Fruit fly (Drosophila melanogaster) whole organism, embryonic: ENCODE results near the gene CG6481.

Experiments used
- BEAF-32 ChIP-seq: fragments of 200-800 bp; sonication (Bioruptor generic); optimal IDR thresholded peaks from 3 replicates; lab custom pipeline; 2017; ENCODE audit warnings: missing biosample characterization, missing genetic modification characterization, mild to moderate bottlenecking, moderate library complexity, missing genetic modification reagents
- BtbVII ChIP-seq: fragments of 200-800 bp; sonication (Bioruptor generic); optimal IDR thresholded peaks from 3 replicates; lab custom pipeline; 2017; ENCODE audit warnings: missing biosample characterization, mild to moderate bottlenecking, missing genetic modification characterization
- C15 ChIP-seq: fragments of 200-800 bp; sonication (Bioruptor generic); IDR thresholded peaks from 3 replicates; pipeline ENCODE4 v1.3.6; 2022; ENCODE audit warnings: missing biosample characterization, missing genetic modification characterization
- CG1024 ChIP-seq: fragments of 200-800 bp; sonication (Bioruptor generic); IDR thresholded peaks from 2 replicates; pipeline ENCODE4 v1.3.6; 2022; ENCODE audit warnings: missing biosample characterization, missing genetic modification characterization
- CG11247 ChIP-seq: fragments of 200-800 bp; sonication (Bioruptor generic); IDR thresholded peaks from 2 replicates; pipeline ENCODE4 v1.3.6; 2022; ENCODE audit warnings: missing biosample characterization, missing genetic modification characterization
- CG11504 ChIP-seq: fragments of 200-800 bp; sonication (Bioruptor generic); optimal IDR thresholded peaks from 3 replicates; lab custom pipeline; 2019; ENCODE audit warnings: missing biosample characterization, mild to moderate bottlenecking, missing genetic modification characterization, moderate library complexity
- CG11695 ChIP-seq: fragments of 200-800 bp; sonication (Bioruptor generic); IDR thresholded peaks from 3 replicates; pipeline ENCODE4 v1.3.6; 2022; ENCODE audit warnings: missing biosample characterization, missing genetic modification characterization
- CG14710 ChIP-seq: fragments of 200-800 bp; sonication (Bioruptor generic); optimal IDR thresholded peaks from 3 replicates; lab custom pipeline; 2019; ENCODE audit warnings: missing biosample characterization, mild to moderate bottlenecking, missing genetic modification characterization, moderate library complexity
- CG15011 ChIP-seq: fragments of 200-800 bp; sonication (Bioruptor generic); optimal IDR thresholded peaks from 3 replicates; lab custom pipeline; 2018; ENCODE audit warnings: missing biosample characterization, mild to moderate bottlenecking, missing genetic modification characterization
- CG15269 ChIP-seq: fragments of 200-800 bp; sonication (Bioruptor generic); optimal IDR thresholded peaks from 2 replicates; lab custom pipeline; 2018; ENCODE audit warnings: missing biosample characterization, mild to moderate bottlenecking, missing genetic modification characterization, moderate library complexity
- CG1602 ChIP-seq: fragments of 200-800 bp; sonication (Bioruptor generic); optimal IDR thresholded peaks from 3 replicates; lab custom pipeline; 2016; ENCODE audit warnings: missing biosample characterization, missing genetic modification characterization
- CG17328 ChIP-seq: fragments of 200-800 bp; sonication (Bioruptor generic); IDR thresholded peaks from 2 replicates; pipeline ENCODE4 v1.3.6; 2022; ENCODE audit warnings: missing biosample characterization, missing genetic modification characterization
- CG17361 ChIP-seq: fragments of 200-800 bp; sonication (Bioruptor generic); IDR thresholded peaks from 3 replicates; pipeline ENCODE4 v1.3.6; 2022; ENCODE audit warnings: missing biosample characterization, missing genetic modification characterization
- CG18476 ChIP-seq: fragments of 200-800 bp; sonication (Bioruptor generic); optimal IDR thresholded peaks from 2 replicates; lab custom pipeline; 2016; ENCODE audit warnings: missing biosample characterization, mild to moderate bottlenecking, missing genetic modification characterization
- CG4360 ChIP-seq: fragments of 200-800 bp; sonication (Bioruptor generic); IDR thresholded peaks from 2 replicates; pipeline ENCODE4 v1.3.6; 2022; ENCODE audit warnings: missing biosample characterization, missing genetic modification characterization
- CG5180 ChIP-seq: fragments of 200-800 bp; sonication (Bioruptor generic); optimal IDR thresholded peaks from 3 replicates; lab custom pipeline; 2017; ENCODE audit warnings: missing biosample characterization, missing genetic modification characterization, mild to moderate bottlenecking, moderate library complexity, missing genetic modification reagents
- CG8281 ChIP-seq: fragments of 200-800 bp; sonication (Bioruptor generic); optimal IDR thresholded peaks from 2 replicates; lab custom pipeline; 2018; ENCODE audit warnings: missing biosample characterization, mild to moderate bottlenecking, missing genetic modification characterization, moderate library complexity
- CG8290 ChIP-seq, 3 experiments: fragments of 200-800 bp; sonication (Bioruptor generic); optimal IDR thresholded peaks; 2 replicates each; lab custom pipeline; 2016 to 2019; ENCODE audit warnings: missing biosample characterization in 3 of 3, missing genetic modification characterization in 3 of 3, mild to moderate bottlenecking in 2 of 3, moderate library complexity in 1 of 3
- CHES-1-like ChIP-seq: fragments of 200-800 bp; sonication (Bioruptor generic); optimal IDR thresholded peaks from 2 replicates; lab custom pipeline; 2016; ENCODE audit warnings: missing biosample characterization, missing genetic modification characterization
- Ets65A ChIP-seq: fragments of 200-800 bp; sonication (Bioruptor generic); peaks from one replicate; lab custom pipeline; 2016; ENCODE audit warnings: missing biosample characterization, missing genetic modification characterization
- Gug ChIP-seq: fragments of 200-800 bp; sonication (Bioruptor generic); IDR thresholded peaks from 4 replicates; pipeline ENCODE4 v1.3.6; 2022; ENCODE audit warnings: missing biosample characterization, missing genetic modification characterization
- H2.0 ChIP-seq: fragments of 200-800 bp; sonication (Bioruptor generic); IDR thresholded peaks from 2 replicates; pipeline ENCODE4 v1.3.6; 2022; ENCODE audit warnings: missing biosample characterization, missing genetic modification characterization
- HmgZ ChIP-seq: fragments of 200-800 bp; sonication (Bioruptor generic); optimal IDR thresholded peaks from 2 replicates; lab custom pipeline; 2018; ENCODE audit warnings: missing biosample characterization, mild to moderate bottlenecking, missing genetic modification characterization
- Med ChIP-seq: fragments of 200-800 bp; sonication (Bioruptor generic); peaks from one replicate; lab custom pipeline; 2016; ENCODE audit warnings: missing biosample characterization, missing genetic modification characterization, mild to moderate bottlenecking, inconsistent platforms, moderate library complexity
- Poxn ChIP-seq: fragments of 200-800 bp; sonication (Bioruptor generic); IDR thresholded peaks from 2 replicates; pipeline ENCODE4 v1.3.6; 2022; ENCODE audit warnings: missing biosample characterization, missing genetic modification characterization
- Rx ChIP-seq: fragments of 200-800 bp; sonication (Bioruptor generic); IDR thresholded peaks from 2 replicates; pipeline ENCODE4 v1.3.6; 2022; ENCODE audit warnings: missing biosample characterization, missing genetic modification characterization
- Stat92E ChIP-seq, 3 experiments: fragments of >200 bp in 2 of 3; fragments of 200-800 bp in 1 of 3; sonication (Bioruptor generic) in 1 of 3; optimal IDR thresholded peaks; 2 replicates each; lab custom pipeline; 2017 to 2019; ENCODE audit warnings: missing biosample characterization in 3 of 3, missing genetic modification characterization in 3 of 3, mild to moderate bottlenecking in 1 of 3, moderate library complexity in 1 of 3
- ase ChIP-seq: fragments of 200-800 bp; sonication (Bioruptor generic); IDR thresholded peaks from 3 replicates; pipeline ENCODE4 v1.3.6; 2022; ENCODE audit warnings: missing biosample characterization, missing genetic modification characterization
- ash1 ChIP-seq: fragments of 200-800 bp; sonication (Bioruptor generic); optimal IDR thresholded peaks from 2 replicates; lab custom pipeline; 2018; ENCODE audit warnings: missing biosample characterization, mild to moderate bottlenecking, missing genetic modification characterization
- br ChIP-seq: fragments of >200 bp; optimal IDR thresholded peaks from 2 replicates; lab custom pipeline; 2017
- chm ChIP-seq: fragments of 200-800 bp; sonication (Bioruptor generic); IDR thresholded peaks from 2 replicates; pipeline ENCODE4 v1.3.6; 2022; ENCODE audit warnings: missing biosample characterization, missing genetic modification characterization
- gro ChIP-seq: fragments of 200-800 bp; sonication (Bioruptor generic); optimal IDR thresholded peaks from 2 replicates; lab custom pipeline; 2016; ENCODE audit warnings: missing biosample characterization, missing genetic modification characterization
- hkb ChIP-seq, 2 experiments: fragments of 200-800 bp in 1 of 2; fragments of >200 bp in 1 of 2; sonication (Bioruptor generic) in 1 of 2; IDR thresholded peaks in 1 of 2; optimal IDR thresholded peaks in 1 of 2; 2 replicates each; pipeline versions ENCODE4 v1.3.6 to Lab custom; 2017 to 2022; ENCODE audit warnings: missing biosample characterization in 1 of 2, missing genetic modification characterization in 1 of 2
- inv ChIP-seq: fragments of 200-800 bp; sonication (Bioruptor generic); IDR thresholded peaks from 2 replicates; pipeline ENCODE4 v1.3.6; 2022; ENCODE audit warnings: missing biosample characterization, missing genetic modification characterization; ENCODE audit not compliant: partially characterized antibody
- klu ChIP-seq: fragments of 200-800 bp; sonication (Bioruptor generic); IDR thresholded peaks from 2 replicates; pipeline ENCODE4 v1.3.6; 2022; ENCODE audit warnings: missing biosample characterization, missing genetic modification characterization
- knrl ChIP-seq: fragments of 200-800 bp; sonication (Bioruptor generic); IDR thresholded peaks from 3 replicates; pipeline ENCODE4 v1.3.6; 2022; ENCODE audit warnings: missing biosample characterization, missing genetic modification characterization; ENCODE audit not compliant: partially characterized antibody
- nmo ChIP-seq: fragments of 200-800 bp; sonication (Bioruptor generic); optimal IDR thresholded peaks from 2 replicates; lab custom pipeline; 2018; ENCODE audit warnings: missing biosample characterization, mild to moderate bottlenecking, missing genetic modification characterization, moderate library complexity
- peb ChIP-seq: fragments of 200-800 bp; sonication (Bioruptor generic); IDR thresholded peaks from 2 replicates; pipeline ENCODE4 v1.3.6; 2022; ENCODE audit warnings: missing biosample characterization, missing genetic modification characterization
- pum ChIP-seq: fragments of 200-800 bp; sonication (Bioruptor generic); optimal IDR thresholded peaks from 2 replicates; lab custom pipeline; 2016; ENCODE audit warnings: missing biosample characterization, missing genetic modification characterization
- row ChIP-seq: fragments of 200-800 bp; sonication (Bioruptor generic); IDR thresholded peaks from 3 replicates; pipeline ENCODE4 v1.3.6; 2022; ENCODE audit warnings: missing biosample characterization, missing genetic modification characterization
- run ChIP-seq: fragments of 200-800 bp; sonication (Bioruptor generic); optimal IDR thresholded peaks from 3 replicates; lab custom pipeline; 2018; ENCODE audit warnings: missing biosample characterization, mild to moderate bottlenecking, missing genetic modification characterization
- sens ChIP-seq: fragments of 200-800 bp; sonication (Bioruptor generic); peaks from one replicate; lab custom pipeline; 2016; ENCODE audit warnings: missing biosample characterization, missing genetic modification characterization
- slbo ChIP-seq: fragments of 200-800 bp; sonication (Bioruptor generic); IDR thresholded peaks from 2 replicates; pipeline ENCODE4 v1.3.6; 2022; ENCODE audit warnings: missing biosample characterization, missing genetic modification characterization
- stc ChIP-seq: fragments of 200-800 bp; sonication (Bioruptor generic); IDR thresholded peaks from 2 replicates; pipeline ENCODE4 v1.3.6; 2022; ENCODE audit warnings: missing biosample characterization, missing genetic modification characterization
- stwl ChIP-seq: fragments of 200-800 bp; sonication (Bioruptor generic); optimal IDR thresholded peaks from 3 replicates; lab custom pipeline; 2018; ENCODE audit warnings: missing biosample characterization, mild to moderate bottlenecking, missing genetic modification characterization, moderate library complexity
- toy ChIP-seq: fragments of 200-800 bp; sonication (Bioruptor generic); IDR thresholded peaks from 2 replicates; pipeline ENCODE4 v1.3.6; 2022; ENCODE audit warnings: missing biosample characterization, missing genetic modification characterization

The CG6481 gene

dm6 chrX:18523146-18523812 lies 1.0 kb upstream of the CG6481 start (continued):
- TF ChIP-seq CG17361 (GFP tag; lab: Robert Waterston, UW) (peak; percentile 28; the same call in 1 of the 3 replicates), BEAF-32 (GFP tag; lab: Kevin White, UChicago) (no peak), klu (GFP tag; lab: Robert Waterston, UW) (no peak), peb (GFP tag; lab: Robert Waterston, UW) (no peak), H2.0 (GFP tag; lab: Robert Waterston, UW) (no peak), CG4360 (GFP tag; lab: Robert Waterston, UW) (no peak), CG1602 (GFP tag; lab: Kevin White, UChicago) (no peak)

DNA sequence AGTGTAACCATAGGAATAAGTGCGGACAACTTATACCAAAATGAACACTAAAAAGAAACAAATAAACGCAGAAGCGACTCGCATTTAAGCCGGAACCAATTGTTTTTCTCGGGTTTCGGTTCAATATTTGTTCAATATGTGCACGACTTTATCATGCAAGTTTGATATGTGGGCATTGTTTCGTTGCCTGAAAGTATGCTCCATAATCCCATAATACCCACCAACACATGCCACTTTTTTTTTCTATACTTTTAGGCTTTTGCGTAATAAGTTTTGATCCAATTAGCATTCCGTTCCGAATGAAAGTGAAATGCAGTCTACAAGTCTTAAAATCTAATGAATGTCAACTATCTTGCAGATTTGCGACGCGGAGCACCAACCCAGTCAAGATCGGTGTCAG lies 1.9 kb downstream of the CG6481 start:
- TF ChIP-seq HmgZ (tag; lab: Kevin White, UChicago) (no peak), CG8281 (tag; lab: Kevin White, UChicago) (peak; percentile 61), toy (GFP tag; lab: Robert Waterston, UW) (no peak), Med (peak; percentile 37), Stat92E (GFP tag; optimal IDR thresholded peaks at IDR 0.05; lab: Kevin White, UChicago) (no peak), CG5180 (GFP tag; lab: Kevin White, UChicago) (peak; percentile 94), knrl (GFP tag; lab: Robert Waterston, UW) (no peak), Rx (no peak), br (lab: Kevin White, UChicago) (no peak)

DNA sequence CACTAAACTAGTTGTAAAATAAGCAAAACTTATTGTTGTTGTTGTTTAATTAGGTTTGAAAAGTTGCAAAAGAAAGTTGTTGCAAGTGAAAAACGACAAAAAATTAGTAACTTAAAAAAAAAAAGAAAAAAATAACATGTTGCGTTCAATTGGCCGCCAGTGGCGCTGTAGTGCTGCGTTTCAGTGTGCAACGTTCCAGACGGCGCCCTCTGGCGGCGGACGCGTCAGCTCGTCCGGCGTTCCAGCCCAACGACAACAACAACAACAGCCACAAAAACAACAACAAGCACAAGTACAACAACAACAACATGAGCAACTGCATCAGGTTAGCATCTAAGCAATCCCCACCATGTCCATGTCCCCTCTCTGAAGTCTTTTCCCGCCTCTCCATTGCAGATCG lies 4.8 kb downstream of the CG6481 start:
- no peak for TF ChIP-seq Gug (GFP tag; lab: Robert Waterston, UW)
- peak; percentile 86 for TF ChIP-seq Ets65A (GFP tag; lab: Kevin White, UChicago)
- no peak for TF ChIP-seq CG18476
- TF ChIP-seq CG11504 (tag; lab: Kevin White, UChicago): peak; percentile 65
- no peak; the same call in 1 of the 2 replicates for TF ChIP-seq CG11247
- peak; percentile 6 for TF ChIP-seq CG14710
- peak; percentile 52; the same call in 1 of the 2 replicates for TF ChIP-seq CG17328 (GFP tag; lab: Robert Waterston, UW)
- TF ChIP-seq CG4360 (GFP tag; lab: Robert Waterston, UW): peak; percentile 100
- TF ChIP-seq CG1024 (GFP tag; lab: Robert Waterston, UW): 0 out of 2 replicates have a peak, but pooled peaks have one; percentile 14
- TF ChIP-seq row (GFP tag; lab: Robert Waterston, UW): peak; percentile 31; the same call in 1 of the 3 replicates
- peak; percentile 25 for TF ChIP-seq CHES-1-like
- no peak for TF ChIP-seq run (tag; lab: Kevin White, UChicago)
- TF ChIP-seq CG8290 (GFP tag; optimal IDR thresholded peaks at IDR 0.05; lab: Kevin White, UChicago): peak; percentile 53
- TF ChIP-seq CG8290 (tag; optimal IDR thresholded peaks at IDR 0.05; lab: Kevin White, UChicago): peak; percentile 19 to 78
- peak; percentile 66 for TF ChIP-seq sens (GFP tag; lab: Kevin White, UChicago)
- no peak for TF ChIP-seq inv
- TF ChIP-seq C15 (GFP tag; lab: Robert Waterston, UW): no peak
- TF ChIP-seq gro (GFP tag; lab: Kevin White, UChicago): no peak
- TF ChIP-seq ash1: no peak
- TF ChIP-seq stwl (tag; lab: Kevin White, UChicago): peak; percentile 27
- TF ChIP-seq slbo (GFP tag; lab: Robert Waterston, UW): peak; percentile 39
- peak; percentile 30; the same call in 1 of the 3 replicates for TF ChIP-seq ase (GFP tag; lab: Robert Waterston, UW)
- no peak for TF ChIP-seq Poxn
- peak; percentile 47 for TF ChIP-seq nmo (GFP tag; lab: Kevin White, UChicago)
- TF ChIP-seq pum (GFP tag; lab: Kevin White, UChicago): peak; percentile 10
- peak; percentile 47 for TF ChIP-seq CG15269
- 0 out of 3 replicates have a peak, but pooled peaks have one; percentile 11 for TF ChIP-seq CG11695 (GFP tag; lab: Robert Waterston, UW)
- peak; percentile 62; the same call in 1 of the 2 replicates for TF ChIP-seq chm (GFP tag; lab: Robert Waterston, UW)
- no peak for TF ChIP-seq hkb (optimal IDR thresholded peaks at IDR 0.05; lab: Kevin White, UChicago)
- TF ChIP-seq hkb (GFP tag; IDR thresholded peaks at IDR 0.05; lab: Robert Waterston, UW): 0 out of 2 replicates have a peak, but pooled peaks have one; percentile 30
- TF ChIP-seq CG15011: no peak
- TF ChIP-seq BtbVII: peak; percentile 16
- TF ChIP-seq stc (GFP tag; lab: Robert Waterston, UW): 0 out of 2 replicates have a peak, but pooled peaks have one; percentile 15
